Fruit fly (Drosophila melanogaster) whole organism, embryonic: ENCODE measurements around the gene Jon25Bi.

Experiments used
- B-H1 ChIP-seq: fragments of 200-800 bp; sonication (Bioruptor generic); IDR thresholded peaks from 3 replicates; pipeline ENCODE4 v1.3.6; 2022; ENCODE audit warnings: missing biosample characterization, missing genetic modification characterization
- Bgb ChIP-seq: fragments of 200-800 bp; sonication (Bioruptor generic); IDR thresholded peaks from 2 replicates; pipeline ENCODE4 v1.3.6; 2022; ENCODE audit warnings: missing biosample characterization, missing genetic modification characterization; ENCODE audit not compliant: partially characterized antibody
- CG10267 ChIP-seq: fragments of 200-800 bp; sonication (Bioruptor generic); optimal IDR thresholded peaks from 2 replicates; lab custom pipeline; 2018; ENCODE audit warnings: missing biosample characterization, mild to moderate bottlenecking, missing genetic modification characterization, moderate library complexity
- CG10654 ChIP-seq: fragments of 200-800 bp; sonication (Bioruptor generic); optimal IDR thresholded peaks from 2 replicates; lab custom pipeline; 2016; ENCODE audit warnings: missing biosample characterization, missing genetic modification characterization
- CG11093 ChIP-seq: fragments of 200-800 bp; sonication (Bioruptor generic); IDR thresholded peaks from 3 replicates; pipeline ENCODE4 v1.3.6; 2022; ENCODE audit warnings: missing biosample characterization, missing genetic modification characterization
- CG11247 ChIP-seq: fragments of 200-800 bp; sonication (Bioruptor generic); IDR thresholded peaks from 2 replicates; pipeline ENCODE4 v1.3.6; 2022; ENCODE audit warnings: missing biosample characterization, missing genetic modification characterization
- CG11456 ChIP-seq: fragments of 200-800 bp; sonication (Bioruptor generic); IDR thresholded peaks from 3 replicates; pipeline ENCODE4 v1.3.6; 2022; ENCODE audit warnings: missing biosample characterization, missing genetic modification characterization
- CG12236 ChIP-seq: fragments of 200-800 bp; sonication (Bioruptor generic); optimal IDR thresholded peaks from 2 replicates; lab custom pipeline; 2016; ENCODE audit warnings: missing biosample characterization, missing genetic modification characterization
- CG1602 ChIP-seq: fragments of 200-800 bp; sonication (Bioruptor generic); optimal IDR thresholded peaks from 3 replicates; lab custom pipeline; 2016; ENCODE audit warnings: missing biosample characterization, missing genetic modification characterization
- CG1603 ChIP-seq: fragments of 200-800 bp; sonication (Bioruptor generic); optimal IDR thresholded peaks from 2 replicates; lab custom pipeline; 2019; ENCODE audit warnings: missing biosample characterization, mild to moderate bottlenecking, missing genetic modification characterization, moderate library complexity
- CG34422 ChIP-seq: fragments of 200-800 bp; sonication (Bioruptor generic); IDR thresholded peaks from 3 replicates; pipeline ENCODE4 v1.3.6; 2022; ENCODE audit warnings: missing biosample characterization, missing genetic modification characterization
- CG3726 ChIP-seq: fragments of 200-800 bp; sonication (Bioruptor generic); IDR thresholded peaks from 3 replicates; pipeline ENCODE4, ENCODE4 v1.3.6; 2022; ENCODE audit warnings: missing biosample characterization, missing genetic modification characterization
- CG42726 ChIP-seq: fragments of 200-800 bp; sonication (Bioruptor generic); IDR thresholded peaks from 2 replicates; pipeline ENCODE4 v1.3.6; 2022; ENCODE audit warnings: missing biosample characterization, missing genetic modification characterization; ENCODE audit not compliant: partially characterized antibody
- CG4328 ChIP-seq: fragments of 200-800 bp; sonication (Bioruptor generic); optimal IDR thresholded peaks from 3 replicates; lab custom pipeline; 2017; ENCODE audit warnings: missing biosample characterization, missing genetic modification reagents, missing genetic modification characterization
- CG43689 ChIP-seq: fragments of 200-800 bp; sonication (Bioruptor generic); IDR thresholded peaks from 2 replicates; pipeline ENCODE4 v1.3.6; 2022; ENCODE audit warnings: missing biosample characterization, missing genetic modification characterization
- CG4820 ChIP-seq: fragments of 200-800 bp; sonication (Bioruptor generic); optimal IDR thresholded peaks from 3 replicates; lab custom pipeline; 2016; ENCODE audit warnings: missing biosample characterization, missing genetic modification characterization
- CG5180 ChIP-seq: fragments of 200-800 bp; sonication (Bioruptor generic); optimal IDR thresholded peaks from 3 replicates; lab custom pipeline; 2017; ENCODE audit warnings: missing biosample characterization, missing genetic modification characterization, mild to moderate bottlenecking, moderate library complexity, missing genetic modification reagents
- CG7745 ChIP-seq: fragments of 200-800 bp; sonication (Bioruptor generic); optimal IDR thresholded peaks from 2 replicates; lab custom pipeline; 2018; ENCODE audit warnings: missing biosample characterization, mild to moderate bottlenecking, missing genetic modification characterization, moderate library complexity
- CG7928 ChIP-seq: fragments of 200-800 bp; sonication (Bioruptor generic); optimal IDR thresholded peaks from 2 replicates; lab custom pipeline; 2017; ENCODE audit warnings: missing biosample characterization, mild to moderate bottlenecking, missing genetic modification characterization
- CG7963 ChIP-seq: fragments of 200-800 bp; sonication (Bioruptor generic); IDR thresholded peaks from 3 replicates; pipeline ENCODE4 v1.3.6; 2022; ENCODE audit warnings: missing biosample characterization, missing genetic modification characterization; ENCODE audit not compliant: partially characterized antibody
- Dip3 ChIP-seq: fragments of 200-800 bp; sonication (Bioruptor generic); optimal IDR thresholded peaks from 3 replicates; lab custom pipeline; 2016; ENCODE audit warnings: missing biosample characterization, missing genetic modification characterization
- Eip74EF ChIP-seq, 2 experiments: fragments of 200-800 bp in 1 of 2; fragments of >200 bp in 1 of 2; sonication (Bioruptor generic) in 1 of 2; optimal IDR thresholded peaks; 2 replicates each; lab custom pipeline; 2017 to 2019; ENCODE audit warnings: missing biosample characterization in 2 of 2, missing genetic modification characterization in 2 of 2, mild to moderate bottlenecking in 1 of 2, moderate library complexity in 1 of 2
- Hr78 ChIP-seq, 2 experiments: fragments of 200-800 bp in 1 of 2; fragments of >200 bp in 1 of 2; sonication (Bioruptor generic) in 1 of 2; optimal IDR thresholded peaks; 2 replicates each; lab custom pipeline; 2017 to 2019; ENCODE audit warnings: missing biosample characterization in 2 of 2, missing genetic modification characterization in 2 of 2, mild to moderate bottlenecking in 1 of 2, moderate library complexity in 1 of 2
- Lpt ChIP-seq: fragments of >200 bp; optimal IDR thresholded peaks from 2 replicates; lab custom pipeline; 2018; ENCODE audit warnings: missing biosample characterization, missing genetic modification characterization
- NC2α ChIP-seq: fragments of 200-800 bp; sonication (Bioruptor generic); optimal IDR thresholded peaks from 2 replicates; lab custom pipeline; 2016; ENCODE audit warnings: missing biosample characterization, missing genetic modification characterization
- Nf-YA ChIP-seq: fragments of 200-800 bp; sonication (Bioruptor generic); IDR thresholded peaks from 2 replicates; pipeline ENCODE4 v1.3.6; 2022; ENCODE audit warnings: missing biosample characterization, missing genetic modification characterization
- NfI ChIP-seq: fragments of 200-800 bp; sonication (Bioruptor generic); optimal IDR thresholded peaks from 3 replicates; lab custom pipeline; 2018; ENCODE audit warnings: missing biosample characterization, mild to moderate bottlenecking, missing genetic modification characterization, moderate library complexity
- Rx ChIP-seq: fragments of 200-800 bp; sonication (Bioruptor generic); IDR thresholded peaks from 2 replicates; pipeline ENCODE4 v1.3.6; 2022; ENCODE audit warnings: missing biosample characterization, missing genetic modification characterization
- Sin3A ChIP-seq: fragments of >200 bp; optimal IDR thresholded peaks from 2 replicates; lab custom pipeline; 2018
- aop ChIP-seq: fragments of 200-800 bp; sonication (Bioruptor generic); IDR thresholded peaks from 2 replicates; pipeline ENCODE4 v1.3.6; 2022; ENCODE audit warnings: missing biosample characterization, missing genetic modification characterization
- ara ChIP-seq: fragments of 200-800 bp; sonication (Bioruptor generic); IDR thresholded peaks from 2 replicates; pipeline ENCODE4 v1.3.6; 2022; ENCODE audit warnings: missing biosample characterization, missing genetic modification characterization
- bab2 ChIP-seq: fragments of 200-800 bp; sonication (Bioruptor generic); optimal IDR thresholded peaks from 2 replicates; lab custom pipeline; 2016; ENCODE audit warnings: missing biosample characterization, missing genetic modification characterization
- chinmo ChIP-seq: fragments of 200-800 bp; sonication (Bioruptor generic); IDR thresholded peaks from 4 replicates; pipeline ENCODE4 v1.3.6; 2022; ENCODE audit warnings: missing biosample characterization, missing genetic modification characterization; ENCODE audit not compliant: partially characterized antibody
- chn ChIP-seq: fragments of 200-800 bp; sonication (Bioruptor generic); optimal IDR thresholded peaks from 2 replicates; lab custom pipeline; 2016; ENCODE audit warnings: missing biosample characterization, missing genetic modification characterization
- croc ChIP-seq: fragments of 200-800 bp; sonication (Bioruptor generic); conservative IDR thresholded peaks from 3 replicates; pipeline ENCODE4 v1.3.6; 2022; ENCODE audit warnings: missing biosample characterization, missing genetic modification characterization
- da ChIP-seq: fragments of 200-800 bp; sonication (Bioruptor generic); optimal IDR thresholded peaks from 2 replicates; lab custom pipeline; 2016; ENCODE audit warnings: missing biosample characterization, missing genetic modification characterization
- danr ChIP-seq: fragments of 200-800 bp; sonication (Bioruptor generic); IDR thresholded peaks from 2 replicates; pipeline ENCODE4 v1.3.6; 2022; ENCODE audit warnings: missing biosample characterization, missing genetic modification characterization
- esg ChIP-seq: fragments of 200-800 bp; sonication (Bioruptor generic); conservative IDR thresholded peaks from 2 replicates; pipeline ENCODE4 v1.3.6; 2022; ENCODE audit warnings: missing biosample characterization, missing genetic modification characterization
- eyg ChIP-seq: fragments of 200-800 bp; sonication (Bioruptor generic); optimal IDR thresholded peaks from 3 replicates; lab custom pipeline; 2016; ENCODE audit warnings: missing biosample characterization, missing genetic modification characterization
- ham ChIP-seq: fragments of 200-800 bp; sonication (Bioruptor generic); IDR thresholded peaks from 2 replicates; pipeline ENCODE4 v1.3.6; 2022; ENCODE audit warnings: missing biosample characterization, missing genetic modification characterization
- kay ChIP-seq: fragments of 200-800 bp; sonication (Bioruptor generic); optimal IDR thresholded peaks from 2 replicates; lab custom pipeline; 2016; ENCODE audit warnings: missing biosample characterization, missing genetic modification characterization
- ken ChIP-seq: fragments of 200-800 bp; sonication (Bioruptor generic); IDR thresholded peaks from 3 replicates; pipeline ENCODE4 v1.3.6; 2022; ENCODE audit warnings: missing biosample characterization, missing genetic modification characterization
- lov ChIP-seq, 2 experiments: fragments of 200-800 bp in 1 of 2; fragments of >200 bp in 1 of 2; sonication (Bioruptor generic) in 1 of 2; IDR thresholded peaks in 1 of 2; optimal IDR thresholded peaks in 1 of 2; 2 replicates in 1 of 2; 3 replicates in 1 of 2; pipeline versions ENCODE4 v1.3.6 to Lab custom; 2017 to 2022; ENCODE audit warnings: missing biosample characterization in 1 of 2, missing genetic modification characterization in 1 of 2
- nau ChIP-seq: fragments of 200-800 bp; sonication (Bioruptor generic); optimal IDR thresholded peaks from 3 replicates; lab custom pipeline; 2017; ENCODE audit warnings: missing biosample characterization, mild to moderate bottlenecking, missing genetic modification characterization, missing genetic modification reagents
- nmo ChIP-seq: fragments of 200-800 bp; sonication (Bioruptor generic); optimal IDR thresholded peaks from 2 replicates; lab custom pipeline; 2018; ENCODE audit warnings: missing biosample characterization, mild to moderate bottlenecking, missing genetic modification characterization, moderate library complexity
- pho ChIP-seq: fragments of 200-800 bp; sonication (Bioruptor generic); optimal IDR thresholded peaks from 2 replicates; lab custom pipeline; 2016; ENCODE audit warnings: missing biosample characterization, missing genetic modification characterization
- ranshi ChIP-seq: fragments of 200-800 bp; sonication (Bioruptor generic); IDR thresholded peaks from 2 replicates; pipeline ENCODE4 v1.3.6; 2022; ENCODE audit warnings: missing biosample characterization, missing genetic modification characterization
- run ChIP-seq: fragments of 200-800 bp; sonication (Bioruptor generic); optimal IDR thresholded peaks from 3 replicates; lab custom pipeline; 2018; ENCODE audit warnings: missing biosample characterization, mild to moderate bottlenecking, missing genetic modification characterization
- sc ChIP-seq, 3 experiments: fragments of >200 bp in 2 of 3; fragments of 200-800 bp in 1 of 3; sonication (Bioruptor generic) in 1 of 3; optimal IDR thresholded peaks; 2 replicates in 2 of 3; 3 replicates in 1 of 3; lab custom pipeline; 2017; ENCODE audit warnings: mild to moderate bottlenecking in 1 of 3, missing biosample characterization in 1 of 3, missing genetic modification characterization in 1 of 3, missing genetic modification reagents in 1 of 3

Gene Jon25Bi

DNA sequence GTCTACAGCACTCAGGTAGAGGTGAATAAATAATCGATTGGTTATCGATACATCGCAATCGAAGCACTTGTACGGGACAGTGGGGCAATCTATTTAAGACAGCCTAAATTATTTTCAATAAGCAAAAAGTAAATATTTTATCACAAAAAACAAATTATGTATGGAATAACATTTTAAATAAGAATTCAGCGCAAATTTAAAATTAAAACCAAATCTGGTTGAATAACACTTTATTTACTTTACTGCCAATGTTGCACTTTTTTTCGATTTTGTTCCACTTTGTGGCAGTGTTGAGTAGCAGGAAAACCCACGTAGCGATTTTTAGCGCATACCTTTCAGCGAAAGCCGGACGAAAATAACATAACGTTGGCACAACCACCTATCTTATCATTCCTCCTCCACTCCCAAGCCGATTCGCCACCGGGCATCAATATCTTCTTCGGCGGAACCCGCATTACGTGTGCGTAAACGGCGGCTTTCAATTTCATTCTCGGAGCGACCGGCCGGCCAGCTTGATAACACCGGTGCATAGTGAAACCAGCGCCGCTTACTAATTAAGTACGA is 22.1 kb upstream of the Jon25Bi start, which contains the start of the genes Gmd and CG3792 (continued):
- TF ChIP-seq CG34422 (GFP tag; lab: Robert Waterston, UW) (peak; percentile 98), CG3726 (GFP tag; lab: Robert Waterston, UW) (peak; percentile 94), eyg (GFP tag; lab: Kevin White, UChicago) (peak; percentile 67), esg (GFP tag; lab: Robert Waterston, UW) (peak; percentile 95), CG10654 (GFP tag; lab: Kevin White, UChicago) (peak; percentile 92), lov (optimal IDR thresholded peaks at IDR 0.05; lab: Kevin White, UChicago) (no peak), lov (GFP tag; IDR thresholded peaks at IDR 0.05; lab: Robert Waterston, UW) (peak; percentile 76; the same call in 2 of the 3 replicates), Hr78 (GFP tag; optimal IDR thresholded peaks at IDR 0.05; lab: Kevin White, UChicago) (peak in 1 of 2 experiments; percentile 78), NC2α (GFP tag; lab: Kevin White, UChicago) (peak; percentile 90), ranshi (GFP tag; lab: Robert Waterston, UW) (peak; percentile 97), Bgb (GFP tag; lab: Robert Waterston, UW) (peak; percentile 78), CG7963 (GFP tag; lab: Robert Waterston, UW) (peak; percentile 76), nau (peak; percentile 90), CG42726 (GFP tag; lab: Robert Waterston, UW) (peak; percentile 76), CG11093 (GFP tag; lab: Robert Waterston, UW) (peak; percentile 94), nmo (GFP tag; lab: Kevin White, UChicago) (peak; percentile 97), run (tag; lab: Kevin White, UChicago) (peak; percentile 80), CG5180 (GFP tag; lab: Kevin White, UChicago) (no peak), chn (peak; percentile 96), Eip74EF (GFP tag; optimal IDR thresholded peaks at IDR 0.05; lab: Kevin White, UChicago) (peak in 1 of 2 experiments; percentile 88), CG7928 (GFP tag; lab: Kevin White, UChicago) (peak; percentile 72), chinmo (GFP tag; lab: Robert Waterston, UW) (no peak), CG4820 (GFP tag; lab: Kevin White, UChicago) (peak; percentile 95), CG1602 (GFP tag; lab: Kevin White, UChicago) (peak; percentile 95), NfI (peak; percentile 95), aop (GFP tag; lab: Robert Waterston, UW) (no peak; the same call in 1 of the 2 replicates), Lpt (GFP tag; lab: Kevin White, UChicago) (no peak), CG43689 (GFP tag; lab: Robert Waterston, UW) (peak; percentile 87), Rx (GFP tag; lab: Robert Waterston, UW) (peak; percentile 92), ham (GFP tag; lab: Robert Waterston, UW) (peak; percentile 86; the same call in 1 of the 2 replicates), Sin3A (lab: Kevin White, UChicago) (peak; percentile 82), Nf-YA (GFP tag; lab: Robert Waterston, UW) (peak; percentile 86), B-H1 (GFP tag; lab: Robert Waterston, UW) (peak; percentile 95), CG7745 (no peak), CG11456 (GFP tag; lab: Robert Waterston, UW) (peak; percentile 96), CG11247 (GFP tag; lab: Robert Waterston, UW) (peak; percentile 96), CG12236 (GFP tag; lab: Kevin White, UChicago) (peak; percentile 82), pho (GFP tag; lab: Kevin White, UChicago) (peak; percentile 96), CG4328 (GFP tag; lab: Kevin White, UChicago) (peak; percentile 95), ken (GFP tag; lab: Robert Waterston, UW) (peak; percentile 95), sc (optimal IDR thresholded peaks at IDR 0.05; lab: Kevin White, UChicago) (no peak), sc (GFP tag; optimal IDR thresholded peaks at IDR 0.05; lab: Kevin White, UChicago) (peak; percentile 82), croc (GFP tag; lab: Robert Waterston, UW) (peak; percentile 94), kay (GFP tag; lab: Kevin White, UChicago) (peak; percentile 96), CG10267 (peak; percentile 98), ara (peak; percentile 94), danr (GFP tag; lab: Robert Waterston, UW) (peak; percentile 93), da (GFP tag; lab: Kevin White, UChicago) (peak; percentile 69), bab2 (peak; percentile 91), Dip3 (GFP tag; lab: Kevin White, UChicago) (peak; percentile 92), CG1603 (tag; lab: Kevin White, UChicago) (peak; percentile 71)
